Worm (Caenorhabditis elegans) whole organism, L4 larva: ENCODE measurements around the gene Y48G9A.11.

ENCODE experiments used
- D1046.2 ChIP-seq: fragments of 200-800 bp; sonication (Bioruptor generic); IDR thresholded peaks from 2 replicates; pipeline ENCODE4 v1.3.6; 2022; ENCODE audit warnings: missing genetic modification characterization, missing compliant biosample characterization
- F10B5.3 ChIP-seq: sonication (generic microtip); optimal IDR thresholded peaks from 2 replicates; lab custom pipeline; 2016; ENCODE audit warnings: mild to moderate bottlenecking, missing genetic modification characterization, missing compliant biosample characterization
- F26F4.8 ChIP-seq: fragments of 200-800 bp; sonication (Bioruptor generic); conservative IDR thresholded peaks from 2 replicates; pipeline ENCODE4 v1.3.6; 2022; ENCODE audit warnings: missing genetic modification characterization, missing compliant biosample characterization
- F49E8.2 ChIP-seq: sonication (generic microtip); optimal IDR thresholded peaks from 2 replicates; lab custom pipeline; 2016; ENCODE audit warnings: missing compliant biosample characterization, mild to moderate bottlenecking, missing genetic modification characterization, borderline replicate concordance
- T26A8.4 ChIP-seq: fragments of 200-800 bp; sonication (Bioruptor generic); IDR thresholded peaks from 2 replicates; pipeline ENCODE4 v1.3.6; 2022; ENCODE audit warnings: missing genetic modification characterization, missing compliant biosample characterization
- Y105C5A.15 ChIP-seq: fragments of 200-800 bp; sonication (Bioruptor generic); IDR thresholded peaks from 2 replicates; pipeline ENCODE4 v1.3.6; 2022; ENCODE audit warnings: missing genetic modification characterization, missing compliant biosample characterization
- Y48G9A.11 ChIP-seq: fragments of 200-800 bp; sonication (Bioruptor generic); IDR thresholded peaks from 2 replicates; pipeline ENCODE4 v1.3.6; 2022; ENCODE audit warnings: missing genetic modification reagents, missing genetic modification characterization, missing compliant biosample characterization
- Y75B8A.6 ChIP-seq: fragments of 200-800 bp; sonication (Bioruptor generic); IDR thresholded peaks from 2 replicates; pipeline ENCODE4 v1.3.6; 2022; ENCODE audit warnings: missing genetic modification reagents, missing genetic modification characterization, missing compliant biosample characterization
- ZK337.2 ChIP-seq: fragments of 200-800 bp; sonication (Bioruptor generic); IDR thresholded peaks from 2 replicates; pipeline ENCODE4 v1.3.6; 2022; ENCODE audit warnings: missing genetic modification reagents, missing genetic modification characterization, missing compliant biosample characterization
- aha-1 ChIP-seq: fragments of 150-350 bp; peaks from one replicate; lab custom pipeline; 2014; ENCODE audit warnings: missing biosample characterization, missing genetic modification characterization
- arid-1 ChIP-seq: fragments of 200-800 bp; sonication (Bioruptor generic); conservative IDR thresholded peaks from 2 replicates; pipeline ENCODE4 v1.3.6; 2022; ENCODE audit warnings: missing genetic modification reagents, missing genetic modification characterization, missing compliant biosample characterization
- ceh-28 ChIP-seq: fragments of 150-350 bp; optimal IDR thresholded peaks from 2 replicates; lab custom pipeline; 2014; ENCODE audit warnings: missing biosample characterization, missing genetic modification reagents, missing genetic modification characterization
- cey-2 ChIP-seq: sonication (generic microtip); optimal IDR thresholded peaks from 3 replicates; lab custom pipeline; 2017; ENCODE audit warnings: missing genetic modification characterization, mild to moderate bottlenecking, missing compliant biosample characterization, antibody characterized with exemption, borderline replicate concordance; ENCODE audit not compliant: insufficient read depth
- dmd-6 ChIP-seq: fragments of 200-800 bp; sonication (Bioruptor generic); IDR thresholded peaks from 2 replicates; pipeline ENCODE4 v1.3.6; 2022; ENCODE audit warnings: missing genetic modification reagents, missing genetic modification characterization, missing compliant biosample characterization
- dmd-8 ChIP-seq: fragments of 200-800 bp; sonication (Bioruptor generic); IDR thresholded peaks from 2 replicates; pipeline ENCODE4 v1.3.6; 2022; ENCODE audit warnings: missing genetic modification characterization, missing compliant biosample characterization
- dpl-1 ChIP-seq: fragments of 150-350 bp; optimal IDR thresholded peaks from 2 replicates; lab custom pipeline; 2014; ENCODE audit warnings: missing biosample characterization, missing genetic modification reagents, missing genetic modification characterization
- egl-27 ChIP-seq: sonication (generic microtip); optimal IDR thresholded peaks from 3 replicates; lab custom pipeline; 2017; ENCODE audit warnings: missing biosample characterization, missing genetic modification reagents, missing genetic modification characterization
- fkh-10 ChIP-seq: fragments of 150-350 bp; optimal IDR thresholded peaks from 2 replicates; lab custom pipeline; 2014; ENCODE audit warnings: missing biosample characterization, missing genetic modification reagents, missing genetic modification characterization
- gei-8 ChIP-seq: fragments of 200-800 bp; sonication (Bioruptor generic); optimal IDR thresholded peaks from 2 replicates; lab custom pipeline; 2018; ENCODE audit warnings: mild to moderate bottlenecking, missing genetic modification characterization, missing compliant biosample characterization
- hif-1 ChIP-seq, 2 experiments: sonication (generic microtip); optimal IDR thresholded peaks; 2 replicates each; lab custom pipeline; 2016 to 2017; ENCODE audit warnings: missing compliant biosample characterization in 2 of 2, missing genetic modification characterization in 2 of 2, missing genetic modification reagents in 2 of 2, missing genotype in 2 of 2, mild to moderate bottlenecking in 1 of 2
- hlh-11 ChIP-seq: fragments of 200-800 bp; sonication (Bioruptor generic); optimal IDR thresholded peaks from 2 replicates; lab custom pipeline; 2018; ENCODE audit warnings: mild to moderate bottlenecking, missing genetic modification characterization, missing compliant biosample characterization
- hlh-30 ChIP-seq: sonication (generic microtip); optimal IDR thresholded peaks from 2 replicates; lab custom pipeline; 2017; ENCODE audit warnings: antibody characterized with exemption, mild to moderate bottlenecking, missing genetic modification characterization, missing compliant biosample characterization; ENCODE audit not compliant: insufficient read depth
- jun-1 ChIP-seq: fragments of 150-350 bp; optimal IDR thresholded peaks from 2 replicates; lab custom pipeline; 2014; ENCODE audit warnings: missing biosample characterization, missing genetic modification reagents, missing genetic modification characterization
- lin-1 ChIP-seq: fragments of 200-800 bp; sonication (Bioruptor generic); IDR thresholded peaks from 2 replicates; pipeline ENCODE4 v1.3.6; 2022; ENCODE audit warnings: missing genetic modification reagents, missing genetic modification characterization, missing compliant biosample characterization
- lin-13 ChIP-seq: fragments of 150-350 bp; optimal IDR thresholded peaks from 2 replicates; lab custom pipeline; 2014; ENCODE audit warnings: missing biosample characterization, missing genetic modification reagents, missing genetic modification characterization
- lin-29 ChIP-seq: fragments of 200-800 bp; sonication (Bioruptor generic); IDR thresholded peaks from 2 replicates; pipeline ENCODE4 v1.3.6; 2022; ENCODE audit warnings: missing genetic modification reagents, missing genetic modification characterization, missing compliant biosample characterization
- lin-39 ChIP-seq: fragments of 150-350 bp; optimal IDR thresholded peaks from 2 replicates; lab custom pipeline; 2014; ENCODE audit warnings: missing biosample characterization, missing genetic modification reagents, missing genetic modification characterization
- lsy-2 ChIP-seq, 2 experiments: fragments of 150-350 bp in 1 of 2; sonication (generic microtip) in 1 of 2; optimal IDR thresholded peaks; 2 replicates each; lab custom pipeline; 2014 to 2017; ENCODE audit warnings: missing biosample characterization in 2 of 2, missing genetic modification characterization in 2 of 2
- madf-5 ChIP-seq, 2 experiments: fragments of 200-800 bp; sonication (Bioruptor generic); IDR thresholded peaks; 2 replicates each; pipeline ENCODE4 v1.3.6; 2022; ENCODE audit warnings: missing compliant biosample characterization in 2 of 2, missing genetic modification characterization in 2 of 2
- madf-9 ChIP-seq: fragments of 200-800 bp; sonication (Bioruptor generic); conservative IDR thresholded peaks from 2 replicates; pipeline ENCODE4 v1.3.6; 2022; ENCODE audit warnings: missing genetic modification reagents, missing genetic modification characterization, missing compliant biosample characterization
- mdt-29 ChIP-seq: fragments of 200-800 bp; sonication (Bioruptor generic); IDR thresholded peaks from 2 replicates; pipeline ENCODE4 v1.3.6; 2022; ENCODE audit warnings: missing genetic modification reagents, missing genetic modification characterization, missing compliant biosample characterization
- mep-1 ChIP-seq: fragments of 150-350 bp; sonication (generic microtip); optimal IDR thresholded peaks from 3 replicates; lab custom pipeline; 2014; ENCODE audit warnings: missing biosample characterization, missing genetic modification characterization
- mes-2 ChIP-seq: sonication (generic microtip); optimal IDR thresholded peaks from 2 replicates; lab custom pipeline; 2016; ENCODE audit warnings: missing genotype, mild to moderate bottlenecking, missing genetic modification characterization, missing compliant biosample characterization; ENCODE audit not compliant: poor library complexity, severe bottlenecking
- nhr-10 ChIP-seq: fragments of 150-350 bp; optimal IDR thresholded peaks from 2 replicates; lab custom pipeline; 2014; ENCODE audit warnings: missing biosample characterization, missing genetic modification characterization
- nhr-25 ChIP-seq: sonication (generic microtip); optimal IDR thresholded peaks from 2 replicates; lab custom pipeline; 2017; ENCODE audit warnings: missing genetic modification characterization, mild to moderate bottlenecking, missing compliant biosample characterization, antibody characterized with exemption, moderate library complexity, borderline replicate concordance; ENCODE audit not compliant: insufficient read depth
- nhr-28 ChIP-seq: fragments of 150-350 bp; optimal IDR thresholded peaks from 2 replicates; lab custom pipeline; 2014; ENCODE audit warnings: missing biosample characterization, missing genetic modification characterization
- nhr-76 ChIP-seq: fragments of 150-350 bp; optimal IDR thresholded peaks from 2 replicates; lab custom pipeline; 2014; ENCODE audit warnings: missing biosample characterization, missing genetic modification characterization
- pha-4 ChIP-seq, 2 experiments: fragments of 150-350 bp in 1 of 2; fragments of 200-800 bp in 1 of 2; sonication (Bioruptor generic) in 1 of 2; IDR thresholded peaks in 1 of 2; optimal IDR thresholded peaks in 1 of 2; 2 replicates each; pipeline versions ENCODE4 v1.3.6 to Lab custom; 2014 to 2022; ENCODE audit warnings: missing genetic modification characterization in 2 of 2, missing genetic modification reagents in 2 of 2, missing biosample characterization in 1 of 2, missing compliant biosample characterization in 1 of 2
- php-3 ChIP-seq: fragments of 200-800 bp; sonication (Bioruptor generic); IDR thresholded peaks from 2 replicates; pipeline ENCODE4 v1.3.6; 2022; ENCODE audit warnings: missing genetic modification reagents, missing genetic modification characterization, missing compliant biosample characterization
- saeg-2 ChIP-seq: fragments of 200-800 bp; sonication (Bioruptor generic); IDR thresholded peaks from 2 replicates; pipeline ENCODE4 v1.3.6; 2022; ENCODE audit warnings: missing genetic modification reagents, missing genetic modification characterization, missing compliant biosample characterization
- sdz-12 ChIP-seq: fragments of 200-800 bp; sonication (Bioruptor generic); optimal IDR thresholded peaks from 2 replicates; lab custom pipeline; 2018; ENCODE audit warnings: mild to moderate bottlenecking, missing genetic modification characterization, missing compliant biosample characterization
- set-16 ChIP-seq: fragments of 200-800 bp; sonication (Bioruptor generic); IDR thresholded peaks from 2 replicates; pipeline ENCODE4 v1.3.6; 2022; ENCODE audit warnings: missing genetic modification reagents, missing genetic modification characterization, missing compliant biosample characterization
- snpc-1.2 ChIP-seq: fragments of 200-800 bp; sonication (Bioruptor generic); IDR thresholded peaks from 2 replicates; pipeline ENCODE4 v1.3.6; 2022; ENCODE audit warnings: missing genetic modification reagents, missing genetic modification characterization, missing compliant biosample characterization
- snpc-4 ChIP-seq: fragments of 150-350 bp; optimal IDR thresholded peaks from 2 replicates; lab custom pipeline; 2014; ENCODE audit warnings: missing biosample characterization, missing genetic modification characterization
- unc-39 ChIP-seq: sonication (generic microtip); optimal IDR thresholded peaks from 2 replicates; lab custom pipeline; 2017; ENCODE audit warnings: missing biosample characterization, missing genetic modification characterization
- zag-1 ChIP-seq: fragments of 150-350 bp; optimal IDR thresholded peaks from 2 replicates; lab custom pipeline; 2014; ENCODE audit warnings: missing biosample characterization, missing genetic modification characterization
- zfp-2 ChIP-seq: sonication (generic microtip); optimal IDR thresholded peaks from 2 replicates; lab custom pipeline; 2016; ENCODE audit warnings: mild to moderate bottlenecking, missing genetic modification characterization, missing compliant biosample characterization
- zfp-3 ChIP-seq: fragments of 200-800 bp; sonication (Bioruptor generic); conservative IDR thresholded peaks from 2 replicates; pipeline ENCODE4 v1.3.6; 2022; ENCODE audit warnings: missing genetic modification reagents, missing genetic modification characterization, missing compliant biosample characterization
- zip-2 ChIP-seq: fragments of 150-350 bp; optimal IDR thresholded peaks from 2 replicates; lab custom pipeline; 2014; ENCODE audit warnings: missing biosample characterization, missing genetic modification characterization
- ztf-11 ChIP-seq: fragments of 150-350 bp; optimal IDR thresholded peaks from 2 replicates; lab custom pipeline; 2014; ENCODE audit warnings: missing biosample characterization, missing genetic modification characterization

Gene Y48G9A.11

DNA sequence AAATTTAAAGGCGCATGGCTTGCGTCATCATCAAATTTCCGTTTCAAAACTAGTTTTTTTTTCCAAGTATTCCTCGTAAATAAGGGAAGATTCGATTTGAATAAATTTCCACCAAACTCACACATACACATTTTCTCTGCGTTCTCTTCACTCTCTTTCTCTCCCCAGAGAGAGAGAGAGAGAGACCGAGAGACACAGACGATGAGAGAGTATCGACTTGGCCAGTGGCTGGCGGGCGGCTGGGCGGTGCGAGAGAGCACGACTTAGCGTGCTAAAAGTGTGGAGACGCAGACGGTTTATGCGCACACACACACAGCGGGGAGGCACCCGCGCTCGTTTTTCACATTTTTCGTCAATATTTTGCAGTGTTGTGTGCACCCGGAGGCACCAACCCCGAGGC, 15.9 kb downstream of the Y48G9A.11 start (continued):
- TF ChIP-seq madf-5 (GFP tag; IDR thresholded peaks at IDR 0.05; lab: Robert Waterston, UW) (no peak), dmd-8 (no peak), sdz-12 (GFP tag; lab: Kevin White, UChicago) (no peak), pha-4 (GFP tag; IDR thresholded peaks at IDR 0.05; lab: Robert Waterston, UW) (no peak), pha-4 (tag; optimal IDR thresholded peaks at IDR 0.05; lab: Kevin White, UChicago) (no peak), madf-9 (no peak), egl-27 (tag; lab: Kevin White, UChicago) (no peak), lin-39 (tag; lab: Kevin White, UChicago) (no peak), ztf-11 (no peak), set-16 (GFP tag; lab: Robert Waterston, UW) (peak; percentile 87), lin-29 (GFP tag; lab: Robert Waterston, UW) (no peak), zfp-3 (GFP tag; lab: Robert Waterston, UW) (no peak), nhr-76 (tag; lab: Kevin White, UChicago) (no peak), mes-2 (tag; lab: Kevin White, UChicago) (peak; percentile 65), cey-2 (tag; lab: Kevin White, UChicago) (no peak), F10B5.3 (no peak), gei-8 (GFP tag; lab: Kevin White, UChicago) (no peak), Y105C5A.15 (GFP tag; lab: Robert Waterston, UW) (no peak), nhr-28 (tag; lab: Kevin White, UChicago) (peak; percentile 28), arid-1 (GFP tag; lab: Robert Waterston, UW) (no peak; the same call in 1 of the 2 replicates), aha-1 (peak; percentile 98), lin-13 (peak; percentile 67), ZK337.2 (GFP tag; lab: Robert Waterston, UW) (no peak), T26A8.4 (peak; percentile 66), lin-1 (GFP tag; lab: Robert Waterston, UW) (0 out of 2 replicates have a peak, but pooled peaks have one; percentile 41), ceh-28 (tag; lab: Kevin White, UChicago) (peak; percentile 71), F26F4.8 (GFP tag; lab: Robert Waterston, UW) (no peak), fkh-10 (GFP tag; lab: Kevin White, UChicago) (peak; percentile 79), unc-39 (tag; lab: Kevin White, UChicago) (no peak), F49E8.2 (tag; lab: Kevin White, UChicago) (no peak), zag-1 (no peak), hlh-30 (tag; lab: Kevin White, UChicago) (peak; percentile 71), mdt-29 (GFP tag; lab: Robert Waterston, UW) (no peak), dpl-1 (GFP tag; lab: Kevin White, UChicago) (peak; percentile 24), snpc-1.2 (GFP tag; lab: Robert Waterston, UW) (no peak), nhr-10 (tag; lab: Kevin White, UChicago) (no peak), D1046.2 (GFP tag; lab: Robert Waterston, UW) (no peak), mep-1 (tag; lab: Kevin White, UChicago) (peak; percentile 77), zip-2 (no peak), lsy-2 (tag; optimal IDR thresholded peaks at IDR 0.05; lab: Kevin White, UChicago) (peak; percentile 33 to 77), zfp-2 (tag; lab: Kevin White, UChicago) (peak; percentile 44), nhr-25 (no peak), hlh-11 (tag; lab: Kevin White, UChicago) (peak; percentile 87), dmd-6 (GFP tag; lab: Robert Waterston, UW) (peak; percentile 56), Y75B8A.6 (GFP tag; lab: Robert Waterston, UW) (no peak), hif-1 (tag; optimal IDR thresholded peaks at IDR 0.05; lab: Kevin White, UChicago) (peak; percentile 5 to 71), snpc-4 (tag; lab: Kevin White, UChicago) (no peak), saeg-2 (GFP tag; lab: Robert Waterston, UW) (no peak), php-3 (GFP tag; lab: Robert Waterston, UW) (peak; percentile 44; the same call in 1 of the 2 replicates), jun-1 (no peak), Y48G9A.11 (no peak)
